Fruit fly (Drosophila melanogaster) whole organism: ENCODE results near the gene CG9590.

Experiments
- CG8478 ChIP-seq: fragments of >200 bp; optimal IDR thresholded peaks from 2 replicates; lab custom pipeline; 2018; ENCODE audit warnings: inconsistent platforms
- Dll ChIP-seq: fragments of >200 bp; optimal IDR thresholded peaks from 2 replicates; lab custom pipeline; 2017
- EcR ChIP-seq, 2 experiments: fragments of >200 bp; optimal IDR thresholded peaks; 2 replicates each; lab custom pipeline; 2017; ENCODE audit warnings: missing biosample characterization in 2 of 2, missing genetic modification characterization in 2 of 2, missing genetic modification reagents in 2 of 2
- pan ChIP-seq: fragments of >200 bp; optimal IDR thresholded peaks from 2 replicates; lab custom pipeline; 2017
- psq ChIP-seq: fragments of >200 bp; optimal IDR thresholded peaks from 2 replicates; lab custom pipeline; 2017
- usp ChIP-seq: fragments of >200 bp; optimal IDR thresholded peaks from 2 replicates; lab custom pipeline; 2017; ENCODE audit warnings: missing biosample characterization, missing genetic modification characterization, mixed read lengths

Gene CG9590

DNA sequence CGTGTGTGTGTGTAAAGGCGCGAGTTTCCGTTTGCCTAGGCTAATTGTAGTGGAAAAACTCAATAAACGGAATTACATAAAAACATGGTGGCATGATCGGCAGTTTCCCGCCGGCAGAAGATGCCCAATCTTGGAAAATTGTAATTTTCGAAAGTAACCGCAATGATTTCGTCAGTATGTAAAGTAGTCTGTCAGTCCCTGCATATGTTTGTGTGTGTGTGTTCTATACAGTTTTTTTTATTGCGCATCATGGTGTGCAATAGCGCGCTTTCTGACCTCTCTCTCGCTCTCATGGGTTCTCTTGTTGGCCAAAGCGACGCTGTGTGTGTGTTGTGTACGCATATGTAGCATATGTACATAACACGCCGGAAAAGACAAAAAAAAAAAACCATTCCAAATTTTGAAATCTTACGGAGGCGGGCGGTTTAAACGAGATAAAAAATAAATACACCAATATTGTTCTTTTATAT lies 7.8 kb downstream of the CG9590 start:
- TF ChIP-seq CG8478 (lab: Kevin White, UChicago) (peak; percentile 91), EcR (GFP tag; optimal IDR thresholded peaks at IDR 0.05; lab: Kevin White, UChicago) (no peak)

dm6 chr3R:15802006-15802405 lies 15.5 kb downstream of the CG9590 start, which contains the start of gene CG9593:
TSS of gene CG9593 (plus strand) at chr3R:15802275.
- TF ChIP-seq CG8478 (lab: Kevin White, UChicago), result no peak
- TF ChIP-seq usp (GFP tag; lab: Kevin White, UChicago), result no peak
- no peak for TF ChIP-seq EcR (GFP tag; optimal IDR thresholded peaks at IDR 0.05; lab: Kevin White, UChicago)
- TF ChIP-seq pan (lab: Kevin White, UChicago), result no peak

dm6 chr3R:15803502-15804461 lies 17.3 kb downstream of the CG9590 start, which contains the start of gene alpha-Man-IIb:
TSS of gene alpha-Man-IIb (plus strand) at chr3R:15804248.
- TF ChIP-seq EcR (GFP tag; optimal IDR thresholded peaks at IDR 0.05; lab: Kevin White, UChicago), result no peak
- TF ChIP-seq usp (GFP tag; lab: Kevin White, UChicago), result no peak
- TF ChIP-seq Dll (lab: Kevin White, UChicago), result no peak
- TF ChIP-seq pan (lab: Kevin White, UChicago), result no peak
- TF ChIP-seq CG8478 (lab: Kevin White, UChicago), result no peak
- no peak for TF ChIP-seq psq (lab: Kevin White, UChicago)

dm6 chr3R:15804678-15805077 lies 18.2 kb downstream of the CG9590 start:
- no peak for TF ChIP-seq Dll (lab: Kevin White, UChicago)
- no peak for TF ChIP-seq psq (lab: Kevin White, UChicago)
- TF ChIP-seq usp (GFP tag; lab: Kevin White, UChicago), result no peak

- no peak for TF ChIP-seq EcR (GFP tag; optimal IDR thresholded peaks at IDR 0.05; lab: Kevin White, UChicago)
Measured at dm6 chr3R:15806341-15806740, 19.8 kb downstream of the CG9590 start.

DNA sequence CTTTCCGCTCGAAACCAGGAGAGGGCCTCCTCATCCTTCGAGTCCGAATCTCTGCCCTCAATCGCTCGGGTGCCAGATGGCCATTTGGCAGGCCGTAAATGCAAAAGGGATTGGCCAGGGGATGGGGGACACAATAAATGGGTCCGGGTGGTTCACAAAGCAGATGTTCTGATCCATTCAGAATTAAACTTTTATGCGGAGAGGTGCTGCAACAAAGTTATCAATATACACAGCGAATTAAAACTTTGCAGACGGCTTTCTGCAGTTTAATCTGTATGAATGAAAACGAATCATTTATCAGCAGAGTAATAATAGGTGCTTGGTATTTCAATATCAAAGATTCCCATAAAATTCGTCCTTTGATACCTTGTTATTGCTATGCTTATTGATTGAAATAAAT lies 20.8 kb downstream of the CG9590 start:
- no peak for TF ChIP-seq EcR (GFP tag; optimal IDR thresholded peaks at IDR 0.05; lab: Kevin White, UChicago)
- TF ChIP-seq pan (lab: Kevin White, UChicago), result no peak
- no peak for TF ChIP-seq CG8478 (lab: Kevin White, UChicago)
- no peak for TF ChIP-seq Dll (lab: Kevin White, UChicago)
- no peak for TF ChIP-seq usp (GFP tag; lab: Kevin White, UChicago)
- no peak for TF ChIP-seq psq (lab: Kevin White, UChicago)

DNA sequence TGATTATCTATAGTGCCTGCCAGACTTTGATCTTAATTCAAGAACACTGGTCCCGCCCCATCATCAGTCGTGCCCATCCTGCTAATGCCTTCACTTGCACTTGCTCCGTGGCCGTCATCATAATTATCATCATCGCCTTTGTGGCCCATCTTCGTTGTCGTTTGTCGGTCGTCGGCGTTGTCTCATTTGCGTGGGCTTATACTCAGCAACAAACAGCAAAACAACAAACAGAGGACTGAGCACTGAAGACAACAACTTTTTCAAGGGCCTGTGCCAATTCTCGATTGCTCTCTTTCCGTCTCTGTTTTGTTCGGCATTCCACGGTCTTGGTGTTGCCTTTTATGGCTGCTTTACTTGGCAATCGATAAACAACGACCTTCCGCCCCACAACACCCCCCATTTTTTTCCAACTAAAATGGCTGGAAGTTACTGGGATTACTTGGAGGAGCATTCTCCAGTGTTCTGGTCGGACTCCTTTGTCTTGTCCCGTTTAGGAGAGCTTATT lies 21.4 kb downstream of the CG9590 start:
- TF ChIP-seq CG8478 (lab: Kevin White, UChicago) (no peak), psq (lab: Kevin White, UChicago) (no peak), Dll (lab: Kevin White, UChicago) (no peak), pan (lab: Kevin White, UChicago) (no peak)

DNA sequence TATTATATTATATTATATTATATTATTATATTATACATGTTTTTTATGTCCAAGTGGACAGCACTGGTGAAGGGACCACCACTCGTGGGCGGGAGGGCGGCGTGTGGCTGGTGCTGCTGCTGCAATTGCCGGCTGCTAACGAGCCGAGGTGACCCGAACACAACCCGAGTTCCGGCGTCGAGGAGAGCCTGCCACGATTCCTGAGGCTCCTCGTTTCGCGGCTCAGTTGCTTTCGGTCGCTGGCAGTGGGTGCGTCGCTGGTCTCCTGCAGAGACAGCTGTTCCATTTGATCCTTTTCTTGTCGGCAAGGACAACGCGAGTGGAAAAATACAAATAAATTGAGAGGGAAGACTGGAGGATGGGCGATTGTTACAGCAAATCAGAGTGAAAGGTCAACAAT lies 23.9 kb downstream of the CG9590 start:
- TF ChIP-seq usp (GFP tag; lab: Kevin White, UChicago), result no peak
- no peak for TF ChIP-seq EcR (GFP tag; optimal IDR thresholded peaks at IDR 0.05; lab: Kevin White, UChicago)
- TF ChIP-seq pan (lab: Kevin White, UChicago), result no peak
- TF ChIP-seq Dll (lab: Kevin White, UChicago), result no peak
- no peak for TF ChIP-seq CG8478 (lab: Kevin White, UChicago)

DNA sequence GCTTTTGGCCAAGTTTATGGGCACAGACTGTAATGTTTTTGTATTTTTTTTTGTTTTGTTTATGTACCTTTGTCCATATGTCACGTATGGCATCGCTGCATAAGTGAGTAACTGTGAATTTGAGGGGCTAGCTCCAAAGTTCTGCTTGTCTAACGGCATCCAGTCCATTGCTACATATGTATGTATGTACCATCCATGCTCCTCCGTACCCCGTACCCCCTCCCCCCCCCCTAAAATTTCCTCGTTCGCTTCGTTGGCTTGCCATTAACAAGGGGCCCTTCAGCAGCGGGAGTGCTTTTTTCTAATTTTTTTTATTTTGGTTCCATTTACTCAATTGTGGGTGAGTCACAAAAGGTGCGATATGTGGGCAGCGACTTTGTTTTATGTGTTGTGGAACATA lies 27.6 kb downstream of the CG9590 start:
- TF ChIP-seq psq (lab: Kevin White, UChicago), result no peak
- no peak for TF ChIP-seq usp (GFP tag; lab: Kevin White, UChicago)
- no peak for TF ChIP-seq pan (lab: Kevin White, UChicago)
- TF ChIP-seq EcR (GFP tag; optimal IDR thresholded peaks at IDR 0.05; lab: Kevin White, UChicago), result no peak
- no peak for TF ChIP-seq CG8478 (lab: Kevin White, UChicago)
- TF ChIP-seq Dll (lab: Kevin White, UChicago), result no peak

DNA sequence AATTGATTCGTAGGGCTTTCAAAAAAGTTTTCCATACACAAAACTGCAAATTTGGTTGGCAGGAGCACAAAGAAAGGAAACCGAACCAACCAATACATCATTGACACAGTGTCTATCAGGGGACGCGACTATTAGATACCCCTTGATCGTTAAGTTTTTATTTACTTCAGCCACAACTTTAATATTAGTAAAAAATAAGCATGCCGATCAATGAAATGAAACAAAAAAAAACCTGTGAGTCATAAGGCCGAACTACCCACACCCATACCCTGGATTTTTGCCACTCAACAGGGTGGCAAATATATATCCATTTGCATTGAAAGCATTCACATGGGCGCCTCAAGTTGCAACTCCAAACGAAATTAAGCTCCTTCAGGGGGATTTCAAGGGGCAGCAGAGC lies 29.8 kb downstream of the CG9590 start:
- peak; percentile 13 for TF ChIP-seq pan (lab: Kevin White, UChicago)
- no peak for TF ChIP-seq usp (GFP tag; lab: Kevin White, UChicago)
- no peak for TF ChIP-seq psq (lab: Kevin White, UChicago)
- no peak for TF ChIP-seq CG8478 (lab: Kevin White, UChicago)

DNA sequence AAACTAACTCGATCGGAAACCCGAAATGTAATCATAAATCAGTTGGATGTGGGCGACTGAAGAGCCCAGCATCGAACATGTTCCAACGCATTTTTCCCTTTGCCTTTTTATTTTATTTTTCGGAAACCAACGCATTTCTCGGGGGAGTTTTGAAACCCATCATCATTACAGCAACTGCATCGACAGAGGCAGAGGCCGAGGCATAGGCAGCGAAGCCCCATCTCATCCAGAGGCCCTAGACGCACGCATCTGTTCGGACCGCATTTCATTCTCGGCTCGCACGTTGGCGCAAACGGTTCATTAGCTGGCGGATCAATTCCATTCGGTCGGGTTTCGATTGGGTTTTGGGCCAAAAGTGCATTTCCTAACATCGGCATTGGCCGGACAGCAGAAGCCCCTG lies 39.0 kb downstream of the CG9590 start, which contains the start of gene CG4576:
CG4576 (plus strand) TSS at position 227 of the 400 bp plus-strand sequence.
- TF ChIP-seq CG8478 (lab: Kevin White, UChicago) (no peak), psq (lab: Kevin White, UChicago) (no peak), pan (lab: Kevin White, UChicago) (no peak), EcR (GFP tag; optimal IDR thresholded peaks at IDR 0.05; lab: Kevin White, UChicago) (no peak), usp (GFP tag; lab: Kevin White, UChicago) (no peak), Dll (lab: Kevin White, UChicago) (no peak)

dm6 chr3R:15827559-15827958 lies 41.1 kb downstream of the CG9590 start:
- TF ChIP-seq EcR (GFP tag; optimal IDR thresholded peaks at IDR 0.05; lab: Kevin White, UChicago) (peak in 1 of 2 experiments; percentile 52), usp (GFP tag; lab: Kevin White, UChicago) (no peak)
